Worm (Caenorhabditis elegans) whole organism, L1 larva: Measurements from ENCODE around the gene fzr-1.

Experiments
- C16A3.4 ChIP-seq: fragments of 150-350 bp; optimal IDR thresholded peaks from 2 replicates; lab custom pipeline; 2014; ENCODE audit warnings: missing biosample characterization, missing genetic modification characterization
- F16B12.6 ChIP-seq: fragments of 150-350 bp; optimal IDR thresholded peaks from 2 replicates; lab custom pipeline; 2014; ENCODE audit warnings: missing biosample characterization, missing genetic modification characterization
- Y116A8C.19 ChIP-seq: sonication (generic microtip); optimal IDR thresholded peaks from 2 replicates; lab custom pipeline; 2016; ENCODE audit warnings: missing compliant biosample characterization, missing genetic modification characterization, borderline replicate concordance
- aha-1 ChIP-seq: fragments of 150-350 bp; optimal IDR thresholded peaks from 2 replicates; lab custom pipeline; 2014; ENCODE audit warnings: missing biosample characterization, missing genetic modification characterization
- alr-1 ChIP-seq: fragments of 200-800 bp; sonication (Bioruptor generic); optimal IDR thresholded peaks from 2 replicates; lab custom pipeline; 2018; ENCODE audit warnings: borderline replicate concordance, mild to moderate bottlenecking, missing genetic modification characterization, missing compliant biosample characterization
- aly-2 ChIP-seq: fragments of 150-350 bp; optimal IDR thresholded peaks from 2 replicates; lab custom pipeline; 2014; ENCODE audit warnings: missing biosample characterization, missing genetic modification characterization
- ama-1 ChIP-seq: fragments of 150-350 bp; optimal IDR thresholded peaks from 2 replicates; lab custom pipeline; 2014
- blmp-1 ChIP-seq: fragments of 150-350 bp; optimal IDR thresholded peaks from 2 replicates; lab custom pipeline; 2014; ENCODE audit warnings: missing biosample characterization, missing genetic modification characterization
- ceh-63 ChIP-seq: fragments of 200-800 bp; sonication (Bioruptor generic); optimal IDR thresholded peaks from 2 replicates; lab custom pipeline; 2018; ENCODE audit warnings: mild to moderate bottlenecking, missing genetic modification characterization, missing compliant biosample characterization
- ceh-82 ChIP-seq, 3 experiments: fragments of 150-350 bp in 1 of 3; sonication (generic microtip) in 2 of 3; optimal IDR thresholded peaks; 2 replicates each; lab custom pipeline; 2014 to 2017; ENCODE audit warnings: missing biosample characterization in 3 of 3, missing genetic modification characterization in 3 of 3
- dpl-1 ChIP-seq, 3 experiments: fragments of 150-350 bp in 2 of 3; sonication (generic microtip) in 1 of 3; optimal IDR thresholded peaks; 2 replicates each; lab custom pipeline; 2014 to 2017; ENCODE audit warnings: missing biosample characterization in 3 of 3, missing genetic modification characterization in 3 of 3, missing genetic modification reagents in 3 of 3
- dsc-1 ChIP-seq: sonication (generic microtip); optimal IDR thresholded peaks from 2 replicates; lab custom pipeline; 2016; ENCODE audit warnings: mild to moderate bottlenecking, missing genetic modification characterization, missing compliant biosample characterization
- efl-3 ChIP-seq: fragments of 200-800 bp; sonication (Bioruptor generic); optimal IDR thresholded peaks from 2 replicates; lab custom pipeline; 2018; ENCODE audit warnings: mild to moderate bottlenecking, missing genetic modification characterization, missing compliant biosample characterization
- egl-13 ChIP-seq: sonication (generic microtip); optimal IDR thresholded peaks from 2 replicates; lab custom pipeline; 2016; ENCODE audit warnings: missing genotype, missing genetic modification reagents, missing genetic modification characterization, missing compliant biosample characterization
- egl-27 ChIP-seq, 2 experiments: fragments of 150-350 bp in 1 of 2; sonication (generic microtip); optimal IDR thresholded peaks; 3 replicates each; lab custom pipeline; 2017 to 2018; ENCODE audit warnings: missing biosample characterization in 2 of 2, missing genetic modification characterization in 2 of 2, missing genetic modification reagents in 2 of 2
- elt-2 ChIP-seq: sonication (generic microtip); optimal IDR thresholded peaks from 2 replicates; lab custom pipeline; 2016; ENCODE audit warnings: missing genetic modification characterization, mild to moderate bottlenecking, inconsistent platforms, missing compliant biosample characterization, missing genetic modification reagents
- ets-5 ChIP-seq: fragments of 200-800 bp; sonication (Bioruptor generic); IDR thresholded peaks from 2 replicates; pipeline ENCODE4 v1.3.6; 2022; ENCODE audit warnings: missing genetic modification characterization, missing compliant biosample characterization
- fos-1 ChIP-seq: fragments of 150-350 bp; optimal IDR thresholded peaks from 2 replicates; lab custom pipeline; 2014; ENCODE audit warnings: missing biosample characterization, missing genetic modification characterization
- hlh-4 ChIP-seq: sonication (generic microtip); optimal IDR thresholded peaks from 2 replicates; lab custom pipeline; 2016; ENCODE audit warnings: mild to moderate bottlenecking, missing genetic modification characterization, missing compliant biosample characterization
- hpl-2 ChIP-seq: fragments of 150-350 bp; optimal IDR thresholded peaks from 2 replicates; lab custom pipeline; 2014; ENCODE audit warnings: missing biosample characterization, missing genetic modification reagents, missing genetic modification characterization
- irx-1 ChIP-seq: sonication (generic microtip); optimal IDR thresholded peaks from 2 replicates; lab custom pipeline; 2016; ENCODE audit warnings: missing genetic modification characterization, missing compliant biosample characterization
- isw-1 ChIP-seq: fragments of 200-800 bp; sonication (Bioruptor generic); IDR thresholded peaks from 2 replicates; pipeline ENCODE4 v1.3.6; 2022; ENCODE audit warnings: missing genetic modification characterization, missing compliant biosample characterization
- lin-13 ChIP-seq: fragments of 150-350 bp; optimal IDR thresholded peaks from 2 replicates; lab custom pipeline; 2014; ENCODE audit warnings: missing biosample characterization, missing genetic modification reagents, missing genetic modification characterization
- lin-14 ChIP-seq: fragments of 200-800 bp; sonication (Bioruptor generic); optimal IDR thresholded peaks from 2 replicates; lab custom pipeline; 2018; ENCODE audit warnings: mild to moderate bottlenecking, missing genetic modification characterization, moderate library complexity, missing compliant biosample characterization
- lin-35 ChIP-seq, 2 experiments: fragments of 150-350 bp; optimal IDR thresholded peaks; 2 replicates each; lab custom pipeline; 2014; ENCODE audit warnings: missing biosample characterization in 2 of 2, missing genetic modification characterization in 2 of 2, missing genetic modification reagents in 2 of 2
- lin-39 ChIP-seq: fragments of 150-350 bp; optimal IDR thresholded peaks from 2 replicates; lab custom pipeline; 2014; ENCODE audit warnings: missing biosample characterization, missing genetic modification reagents, missing genetic modification characterization
- lsy-2 ChIP-seq, 2 experiments: fragments of 150-350 bp; optimal IDR thresholded peaks; 2 replicates each; lab custom pipeline; 2014; ENCODE audit warnings: missing biosample characterization in 2 of 2, missing genetic modification characterization in 2 of 2
- mab-9 ChIP-seq: fragments of 200-800 bp; sonication (Bioruptor generic); IDR thresholded peaks from 2 replicates; pipeline ENCODE4 v1.3.6; 2022; ENCODE audit warnings: missing genetic modification reagents, missing genetic modification characterization, missing compliant biosample characterization
- mdl-1 ChIP-seq, 2 experiments: fragments of 150-350 bp; optimal IDR thresholded peaks; 2 replicates each; lab custom pipeline; 2014 to 2017; ENCODE audit warnings: missing biosample characterization in 2 of 2, missing genetic modification characterization in 2 of 2, inconsistent platforms in 1 of 2
- mef-2 ChIP-seq: fragments of 150-350 bp; optimal IDR thresholded peaks from 2 replicates; lab custom pipeline; 2014; ENCODE audit warnings: missing biosample characterization, missing genetic modification characterization
- nhr-11 ChIP-seq: fragments of 150-350 bp; optimal IDR thresholded peaks from 2 replicates; lab custom pipeline; 2014; ENCODE audit warnings: missing biosample characterization, missing genetic modification characterization
- nhr-19 ChIP-seq: fragments of 200-800 bp; sonication (Bioruptor generic); conservative IDR thresholded peaks from 2 replicates; pipeline ENCODE4 v1.3.6; 2022; ENCODE audit warnings: missing genetic modification characterization, missing compliant biosample characterization
- nhr-20 ChIP-seq: sonication (generic microtip); optimal IDR thresholded peaks from 2 replicates; lab custom pipeline; 2016; ENCODE audit warnings: mild to moderate bottlenecking, missing genetic modification characterization, missing compliant biosample characterization
- nhr-47 ChIP-seq: sonication (generic microtip); optimal IDR thresholded peaks from 2 replicates; lab custom pipeline; 2016; ENCODE audit warnings: mild to moderate bottlenecking, missing genetic modification characterization, moderate library complexity, missing compliant biosample characterization
- nhr-77 ChIP-seq: fragments of 150-350 bp; optimal IDR thresholded peaks from 2 replicates; lab custom pipeline; 2014; ENCODE audit warnings: missing biosample characterization, missing genetic modification characterization
- nhr-84 ChIP-seq: sonication (generic microtip); optimal IDR thresholded peaks from 2 replicates; lab custom pipeline; 2017; ENCODE audit warnings: missing biosample characterization, missing genetic modification characterization
- pag-3 ChIP-seq: sonication (generic microtip); optimal IDR thresholded peaks from 2 replicates; lab custom pipeline; 2017; ENCODE audit warnings: missing genetic modification characterization, mild to moderate bottlenecking, missing compliant biosample characterization, antibody characterized with exemption, borderline replicate concordance; ENCODE audit not compliant: insufficient read depth
- snu-23 ChIP-seq: sonication (generic microtip); optimal IDR thresholded peaks from 2 replicates; lab custom pipeline; 2016; ENCODE audit warnings: missing genetic modification characterization, missing compliant biosample characterization
- sup-37 ChIP-seq: fragments of 200-800 bp; sonication (Bioruptor generic); optimal IDR thresholded peaks from 2 replicates; lab custom pipeline; 2018; ENCODE audit warnings: mild to moderate bottlenecking, missing genetic modification characterization, missing compliant biosample characterization
- tbx-2 ChIP-seq: sonication (generic microtip); optimal IDR thresholded peaks from 2 replicates; lab custom pipeline; 2016; ENCODE audit warnings: missing genetic modification characterization, missing compliant biosample characterization
- tlp-1 ChIP-seq: fragments of 150-350 bp; optimal IDR thresholded peaks from 2 replicates; lab custom pipeline; 2014; ENCODE audit warnings: missing biosample characterization, missing genetic modification characterization
- unc-130 ChIP-seq: fragments of 150-350 bp; optimal IDR thresholded peaks from 2 replicates; lab custom pipeline; 2017; ENCODE audit warnings: missing biosample characterization, missing genetic modification characterization, inconsistent platforms
- unc-62 ChIP-seq: fragments of 150-350 bp; optimal IDR thresholded peaks from 2 replicates; lab custom pipeline; 2014; ENCODE audit warnings: missing biosample characterization, missing genetic modification reagents, missing genetic modification characterization
- unc-98 ChIP-seq: fragments of 200-800 bp; sonication (Bioruptor generic); IDR thresholded peaks from 2 replicates; pipeline ENCODE4 v1.3.6; 2022; ENCODE audit warnings: missing genetic modification characterization, missing compliant biosample characterization
- zip-4 ChIP-seq: fragments of 200-800 bp; sonication (Bioruptor generic); optimal IDR thresholded peaks from 2 replicates; lab custom pipeline; 2018; ENCODE audit warnings: mild to moderate bottlenecking, missing genetic modification characterization, moderate library complexity, missing compliant biosample characterization

The fzr-1 gene

ce11 chrII:9605954-9606353, 38.3 kb downstream of the fzr-1 start (continued):
- no peak for TF ChIP-seq dpl-1 (GFP tag; optimal IDR thresholded peaks at IDR 0.05; lab: Kevin White, UChicago)
- no peak for TF ChIP-seq mef-2 (tag; lab: Kevin White, UChicago)
- TF ChIP-seq unc-98 (GFP tag; lab: Robert Waterston, UW): no peak
- TF ChIP-seq isw-1 (GFP tag; lab: Robert Waterston, UW): no peak
- no peak for TF ChIP-seq hlh-4 (tag; lab: Kevin White, UChicago)
- peak; percentile 47 for TF ChIP-seq lin-39 (tag; lab: Kevin White, UChicago)
- no peak for TF ChIP-seq sup-37 (GFP tag; lab: Kevin White, UChicago)
- TF ChIP-seq lin-13: no peak

DNA sequence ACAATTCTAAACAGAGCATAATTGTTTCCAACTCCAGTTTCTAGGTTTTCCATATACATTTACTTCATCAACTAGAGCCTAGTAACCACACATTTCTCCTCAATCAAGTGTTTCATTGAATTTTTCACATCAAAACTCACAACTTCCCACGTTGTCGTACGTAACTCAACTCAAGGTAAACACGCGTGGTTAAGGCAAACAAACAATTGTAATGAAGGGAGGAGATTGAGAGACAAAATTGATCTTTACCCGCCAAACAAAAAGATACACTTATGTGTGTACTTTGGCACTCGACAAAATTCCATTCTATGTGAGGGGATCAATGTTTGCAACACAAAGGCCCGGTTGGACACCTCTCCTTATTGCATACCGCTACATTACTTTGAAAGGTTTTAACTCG, 38.9 kb downstream of the fzr-1 start, which contains the start of gene nhr-19:
TSS of gene nhr-19 (minus strand) at position 191 of the 400 bp plus-strand sequence.
- TF ChIP-seq zip-4 (no peak), pag-3 (no peak), mdl-1 (tag; optimal IDR thresholded peaks at IDR 0.05; lab: Kevin White, UChicago) (peak in 1 of 2 experiments; percentile 72), nhr-19 (peak; percentile 71), efl-3 (GFP tag; lab: Kevin White, UChicago) (no peak), aly-2 (tag; lab: Kevin White, UChicago) (no peak), lsy-2 (tag; optimal IDR thresholded peaks at IDR 0.05; lab: Kevin White, UChicago) (peak in 1 of 2 experiments; percentile 13), F16B12.6 (tag; lab: Kevin White, UChicago) (no peak), nhr-47 (peak; percentile 3), ceh-63 (no peak), tlp-1 (tag; lab: Kevin White, UChicago) (no peak), snu-23 (GFP tag; lab: Kevin White, UChicago) (peak; percentile 8), lin-14 (GFP tag; lab: Kevin White, UChicago) (peak; percentile 65), ama-1 (peak; percentile 9), nhr-20 (tag; lab: Kevin White, UChicago) (peak; percentile 50), hlh-4 (tag; lab: Kevin White, UChicago) (no peak), fos-1 (peak; percentile 9), C16A3.4 (tag; lab: Kevin White, UChicago) (peak; percentile 30), dpl-1 (GFP tag; optimal IDR thresholded peaks at IDR 0.05; lab: Kevin White, UChicago) (no peak), alr-1 (tag; lab: Kevin White, UChicago) (no peak)

- TF ChIP-seq ama-1 (peak; percentile 60), nhr-77 (tag; lab: Kevin White, UChicago) (no peak)
Observed at ce11 chrII:9604685-9605084, 39.6 kb downstream of the fzr-1 start.

- TF ChIP-seq lin-14 (GFP tag; lab: Kevin White, UChicago) (peak; percentile 8), nhr-11 (tag; lab: Kevin White, UChicago) (no peak), C16A3.4 (tag; lab: Kevin White, UChicago) (peak; percentile 14), unc-130 (tag; lab: Kevin White, UChicago) (no peak), alr-1 (tag; lab: Kevin White, UChicago) (no peak), zip-4 (no peak), lin-35 (GFP tag; optimal IDR thresholded peaks at IDR 0.05; lab: Kevin White, UChicago) (peak in 1 of 2 experiments; percentile 65), snu-23 (GFP tag; lab: Kevin White, UChicago) (peak; percentile 27), unc-62 (GFP tag; lab: Kevin White, UChicago) (no peak), nhr-20 (tag; lab: Kevin White, UChicago) (peak; percentile 55), egl-27 (tag; optimal IDR thresholded peaks at IDR 0.05; lab: Kevin White, UChicago) (no peak), ama-1 (peak; percentile 45), irx-1 (tag; lab: Kevin White, UChicago) (no peak), mdl-1 (tag; optimal IDR thresholded peaks at IDR 0.05; lab: Kevin White, UChicago) (peak in 1 of 2 experiments; percentile 11), hpl-2 (GFP tag; lab: Kevin White, UChicago) (no peak), lin-13 (no peak), blmp-1 (tag; lab: Kevin White, UChicago) (peak; percentile 44), dsc-1 (tag; lab: Kevin White, UChicago) (no peak), isw-1 (GFP tag; lab: Robert Waterston, UW) (no peak), elt-2 (tag; lab: Kevin White, UChicago) (peak; percentile 0), pag-3 (no peak), egl-13 (tag; lab: Kevin White, UChicago) (no peak), ceh-82 (tag; optimal IDR thresholded peaks at IDR 0.05; lab: Kevin White, UChicago) (no peak), unc-98 (GFP tag; lab: Robert Waterston, UW) (no peak), Y116A8C.19 (tag; lab: Kevin White, UChicago) (no peak), nhr-84 (tag; lab: Kevin White, UChicago) (no peak), tbx-2 (tag; lab: Kevin White, UChicago) (no peak), aha-1 (no peak), ets-5 (GFP tag; lab: Robert Waterston, UW) (no peak), mab-9 (GFP tag; lab: Robert Waterston, UW) (no peak), dpl-1 (GFP tag; optimal IDR thresholded peaks at IDR 0.05; lab: Kevin White, UChicago) (peak in 1 of 3 experiments; percentile 10)
Observed at ce11 chrII:9604063-9604462, 40.2 kb downstream of the fzr-1 start.
